Worm (Caenorhabditis elegans) whole organism, L1 larva: ENCODE measurements around the gene madf-5.

ENCODE experiments used
- C16A3.4 ChIP-seq: fragments of 150-350 bp; optimal IDR thresholded peaks from 2 replicates; lab custom pipeline; 2014; ENCODE audit warnings: missing biosample characterization, missing genetic modification characterization
- C34B4.2 ChIP-seq: sonication (generic microtip); optimal IDR thresholded peaks from 2 replicates; lab custom pipeline; 2017; ENCODE audit warnings: mild to moderate bottlenecking, missing genetic modification characterization, missing compliant biosample characterization
- Y116A8C.19 ChIP-seq: sonication (generic microtip); optimal IDR thresholded peaks from 2 replicates; lab custom pipeline; 2016; ENCODE audit warnings: missing compliant biosample characterization, missing genetic modification characterization, borderline replicate concordance
- ama-1 ChIP-seq: fragments of 150-350 bp; optimal IDR thresholded peaks from 2 replicates; lab custom pipeline; 2014
- ceh-82 ChIP-seq, 3 experiments: fragments of 150-350 bp in 1 of 3; sonication (generic microtip) in 2 of 3; optimal IDR thresholded peaks; 2 replicates each; lab custom pipeline; 2014 to 2017; ENCODE audit warnings: missing biosample characterization in 3 of 3, missing genetic modification characterization in 3 of 3
- ceh-90 ChIP-seq: sonication (generic microtip); optimal IDR thresholded peaks from 2 replicates; lab custom pipeline; 2016; ENCODE audit warnings: missing genetic modification characterization, missing compliant biosample characterization
- ces-1 ChIP-seq: fragments of 150-350 bp; optimal IDR thresholded peaks from 2 replicates; lab custom pipeline; 2014; ENCODE audit warnings: missing biosample characterization, missing genetic modification reagents, missing genetic modification characterization
- dsc-1 ChIP-seq: sonication (generic microtip); optimal IDR thresholded peaks from 2 replicates; lab custom pipeline; 2016; ENCODE audit warnings: mild to moderate bottlenecking, missing genetic modification characterization, missing compliant biosample characterization
- efl-1 ChIP-seq, 4 experiments: fragments of 150-350 bp; optimal IDR thresholded peaks in 3 of 4; peaks in 1 of 4; 1 replicate in 1 of 4; 2 replicates in 3 of 4; lab custom pipeline; 2014; ENCODE audit warnings: missing biosample characterization in 2 of 4, missing genetic modification characterization in 2 of 4, missing genetic modification reagents in 2 of 4
- efl-3 ChIP-seq: fragments of 200-800 bp; sonication (Bioruptor generic); optimal IDR thresholded peaks from 2 replicates; lab custom pipeline; 2018; ENCODE audit warnings: mild to moderate bottlenecking, missing genetic modification characterization, missing compliant biosample characterization
- egl-27 ChIP-seq, 2 experiments: fragments of 150-350 bp in 1 of 2; sonication (generic microtip); optimal IDR thresholded peaks; 3 replicates each; lab custom pipeline; 2017 to 2018; ENCODE audit warnings: missing biosample characterization in 2 of 2, missing genetic modification characterization in 2 of 2, missing genetic modification reagents in 2 of 2
- elt-2 ChIP-seq: sonication (generic microtip); optimal IDR thresholded peaks from 2 replicates; lab custom pipeline; 2016; ENCODE audit warnings: missing genetic modification characterization, mild to moderate bottlenecking, inconsistent platforms, missing compliant biosample characterization, missing genetic modification reagents
- hlh-17 ChIP-seq: fragments of 200-800 bp; sonication (Bioruptor generic); optimal IDR thresholded peaks from 2 replicates; lab custom pipeline; 2018; ENCODE audit warnings: missing genetic modification characterization, mild to moderate bottlenecking, missing compliant biosample characterization, moderate library complexity, borderline replicate concordance
- irx-1 ChIP-seq: sonication (generic microtip); optimal IDR thresholded peaks from 2 replicates; lab custom pipeline; 2016; ENCODE audit warnings: missing genetic modification characterization, missing compliant biosample characterization
- isw-1 ChIP-seq: fragments of 200-800 bp; sonication (Bioruptor generic); IDR thresholded peaks from 2 replicates; pipeline ENCODE4 v1.3.6; 2022; ENCODE audit warnings: missing genetic modification characterization, missing compliant biosample characterization
- lin-13 ChIP-seq: fragments of 150-350 bp; optimal IDR thresholded peaks from 2 replicates; lab custom pipeline; 2014; ENCODE audit warnings: missing biosample characterization, missing genetic modification reagents, missing genetic modification characterization
- lin-15B ChIP-seq: fragments of 150-350 bp; sonication (generic microtip); optimal IDR thresholded peaks from 3 replicates; lab custom pipeline; 2014; ENCODE audit warnings: missing biosample characterization, missing genetic modification characterization
- lin-35 ChIP-seq, 2 experiments: fragments of 150-350 bp; optimal IDR thresholded peaks; 2 replicates each; lab custom pipeline; 2014; ENCODE audit warnings: missing biosample characterization in 2 of 2, missing genetic modification characterization in 2 of 2, missing genetic modification reagents in 2 of 2
- lin-39 ChIP-seq: fragments of 150-350 bp; optimal IDR thresholded peaks from 2 replicates; lab custom pipeline; 2014; ENCODE audit warnings: missing biosample characterization, missing genetic modification reagents, missing genetic modification characterization
- lsy-2 ChIP-seq, 2 experiments: fragments of 150-350 bp; optimal IDR thresholded peaks; 2 replicates each; lab custom pipeline; 2014; ENCODE audit warnings: missing biosample characterization in 2 of 2, missing genetic modification characterization in 2 of 2
- mdl-1 ChIP-seq, 2 experiments: fragments of 150-350 bp; optimal IDR thresholded peaks; 2 replicates each; lab custom pipeline; 2014 to 2017; ENCODE audit warnings: missing biosample characterization in 2 of 2, missing genetic modification characterization in 2 of 2, inconsistent platforms in 1 of 2
- mep-1 ChIP-seq: fragments of 150-350 bp; optimal IDR thresholded peaks from 2 replicates; lab custom pipeline; 2014; ENCODE audit warnings: missing biosample characterization, missing genetic modification characterization
- nhr-12 ChIP-seq: sonication (generic microtip); optimal IDR thresholded peaks from 2 replicates; lab custom pipeline; 2017; ENCODE audit warnings: missing biosample characterization, missing genetic modification characterization
- nhr-20 ChIP-seq: sonication (generic microtip); optimal IDR thresholded peaks from 2 replicates; lab custom pipeline; 2016; ENCODE audit warnings: mild to moderate bottlenecking, missing genetic modification characterization, missing compliant biosample characterization
- nhr-237 ChIP-seq: fragments of 150-350 bp; optimal IDR thresholded peaks from 2 replicates; lab custom pipeline; 2014; ENCODE audit warnings: missing biosample characterization, missing genetic modification characterization
- nhr-71 ChIP-seq: sonication (generic microtip); optimal IDR thresholded peaks from 2 replicates; lab custom pipeline; 2016; ENCODE audit warnings: mild to moderate bottlenecking, missing genetic modification characterization, moderate library complexity, missing compliant biosample characterization
- nhr-77 ChIP-seq: fragments of 150-350 bp; optimal IDR thresholded peaks from 2 replicates; lab custom pipeline; 2014; ENCODE audit warnings: missing biosample characterization, missing genetic modification characterization
- nhr-85 ChIP-seq: sonication (generic microtip); peaks from one replicate; lab custom pipeline; 2016; ENCODE audit warnings: missing genetic modification characterization, inconsistent platforms, missing compliant biosample characterization
- nhr-90 ChIP-seq: sonication (generic microtip); optimal IDR thresholded peaks from 2 replicates; lab custom pipeline; 2016; ENCODE audit warnings: mild to moderate bottlenecking, missing genetic modification characterization, missing compliant biosample characterization; ENCODE audit not compliant: poor library complexity
- rnt-1 ChIP-seq: sonication (generic microtip); optimal IDR thresholded peaks from 2 replicates; lab custom pipeline; 2016; ENCODE audit warnings: mild to moderate bottlenecking, missing genetic modification characterization, moderate library complexity, missing compliant biosample characterization
- skn-1 ChIP-seq: fragments of 150-350 bp; optimal IDR thresholded peaks from 2 replicates; lab custom pipeline; 2014; ENCODE audit warnings: missing biosample characterization, missing genetic modification characterization
- snu-23 ChIP-seq: sonication (generic microtip); optimal IDR thresholded peaks from 2 replicates; lab custom pipeline; 2016; ENCODE audit warnings: missing genetic modification characterization, missing compliant biosample characterization
- sptf-1 ChIP-seq: fragments of 150-350 bp; optimal IDR thresholded peaks from 2 replicates; lab custom pipeline; 2014; ENCODE audit warnings: missing biosample characterization, missing genetic modification characterization
- sup-37 ChIP-seq: fragments of 200-800 bp; sonication (Bioruptor generic); optimal IDR thresholded peaks from 2 replicates; lab custom pipeline; 2018; ENCODE audit warnings: mild to moderate bottlenecking, missing genetic modification characterization, missing compliant biosample characterization
- swsn-7 ChIP-seq: sonication (generic microtip); optimal IDR thresholded peaks from 2 replicates; lab custom pipeline; 2016; ENCODE audit warnings: missing genetic modification characterization, missing compliant biosample characterization
- tbx-2 ChIP-seq: sonication (generic microtip); optimal IDR thresholded peaks from 2 replicates; lab custom pipeline; 2016; ENCODE audit warnings: missing genetic modification characterization, missing compliant biosample characterization
- tlp-1 ChIP-seq: fragments of 150-350 bp; optimal IDR thresholded peaks from 2 replicates; lab custom pipeline; 2014; ENCODE audit warnings: missing biosample characterization, missing genetic modification characterization
- unc-30 ChIP-seq: sonication (generic microtip); optimal IDR thresholded peaks from 2 replicates; lab custom pipeline; 2017; ENCODE audit warnings: missing biosample characterization, missing genetic modification characterization
- unc-62 ChIP-seq: fragments of 150-350 bp; optimal IDR thresholded peaks from 2 replicates; lab custom pipeline; 2014; ENCODE audit warnings: missing biosample characterization, missing genetic modification reagents, missing genetic modification characterization
- unc-86 ChIP-seq: sonication (generic microtip); optimal IDR thresholded peaks from 2 replicates; lab custom pipeline; 2016; ENCODE audit warnings: missing genetic modification characterization, missing compliant biosample characterization

Gene madf-5

DNA sequence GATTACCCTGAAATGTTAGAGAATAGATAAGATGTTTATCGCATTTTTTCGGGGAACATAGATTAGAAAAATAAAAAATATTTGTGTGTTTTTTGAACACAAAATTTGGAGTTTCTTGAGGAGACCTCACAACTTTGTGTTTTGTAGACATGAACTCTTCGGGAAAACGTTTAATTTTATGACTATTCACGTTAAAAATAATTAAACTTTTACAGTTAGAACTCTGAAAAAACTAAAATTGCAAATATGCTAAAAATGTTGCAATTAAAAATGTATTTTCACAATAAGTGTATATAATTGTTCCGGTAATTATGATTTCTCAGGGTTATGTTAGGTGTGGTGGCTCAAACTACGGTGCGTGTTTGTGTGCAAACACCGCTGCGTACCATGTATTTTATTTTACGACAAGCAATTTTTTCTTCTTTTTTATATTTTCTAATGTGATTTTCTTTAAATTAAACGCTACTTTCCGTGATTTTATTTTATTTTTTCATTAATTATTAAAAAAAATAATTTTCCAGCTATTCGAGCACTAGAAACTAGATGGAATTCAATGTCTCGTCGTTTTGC is 45.1 kb upstream of the madf-5 start, which contains the start of the genes F57C2.5 and spat-1 (continued):
- TF ChIP-seq ceh-82 (tag; optimal IDR thresholded peaks at IDR 0.05; lab: Kevin White, UChicago) (peak in 1 of 3 experiments; percentile 51), tbx-2 (tag; lab: Kevin White, UChicago) (peak; percentile 71), lin-13 (peak; percentile 61), hlh-17 (GFP tag; lab: Kevin White, UChicago) (no peak), tlp-1 (tag; lab: Kevin White, UChicago) (no peak), lsy-2 (tag; optimal IDR thresholded peaks at IDR 0.05; lab: Kevin White, UChicago) (peak; percentile 93 to 98), isw-1 (GFP tag; lab: Robert Waterston, UW) (peak; percentile 66), lin-35 (GFP tag; optimal IDR thresholded peaks at IDR 0.05; lab: Kevin White, UChicago) (peak; percentile 60 to 79), nhr-71 (tag; lab: Kevin White, UChicago) (peak; percentile 86), dsc-1 (peak; percentile 67), skn-1 (peak; percentile 30), swsn-7 (tag; lab: Kevin White, UChicago) (peak; percentile 62), nhr-90 (tag; lab: Kevin White, UChicago) (peak; percentile 62), nhr-12 (tag; lab: Kevin White, UChicago) (no peak), ceh-90 (tag; lab: Kevin White, UChicago) (peak; percentile 40), ama-1 (no peak), lin-39 (no peak), nhr-85 (tag; lab: Kevin White, UChicago) (peak; percentile 81), nhr-77 (tag; lab: Kevin White, UChicago) (peak; percentile 94), Y116A8C.19 (tag; lab: Kevin White, UChicago) (no peak), mdl-1 (tag; optimal IDR thresholded peaks at IDR 0.05; lab: Kevin White, UChicago) (peak in 1 of 2 experiments; percentile 9), unc-62 (GFP tag; lab: Kevin White, UChicago) (no peak), unc-86 (tag; lab: Kevin White, UChicago) (peak; percentile 40), lin-15B (tag; lab: Kevin White, UChicago) (peak; percentile 39), ces-1 (GFP tag; lab: Kevin White, UChicago) (no peak), unc-30 (no peak), mep-1 (tag; lab: Kevin White, UChicago) (peak; percentile 78), sup-37 (no peak), sptf-1 (tag; lab: Kevin White, UChicago) (no peak), C16A3.4 (peak; percentile 88), irx-1 (tag; lab: Kevin White, UChicago) (peak; percentile 32), nhr-20 (peak; percentile 81), snu-23 (peak; percentile 88), efl-3 (GFP tag; lab: Kevin White, UChicago) (no peak), rnt-1 (tag; lab: Kevin White, UChicago) (no peak), elt-2 (peak; percentile 67), C34B4.2 (tag; lab: Kevin White, UChicago) (no peak), egl-27 (tag; optimal IDR thresholded peaks at IDR 0.05; lab: Kevin White, UChicago) (no peak)

- no peak for TF ChIP-seq nhr-237
Measured at ce11 chrII:14534000-14534399, 39.4 kb upstream of the madf-5 start, which contains the start of gene C04H5.1. Gene C04H5.1 (plus strand): TSS chrII:14534300.

ce11 chrII:14537728-14538127 is 35.7 kb upstream of the madf-5 start, which contains the start of the genes clec-147 and C04H5.7:
Gene clec-147 (minus strand): TSS chrII:14537828.
Gene C04H5.7 (plus strand): TSS chrII:14537946.
- TF ChIP-seq efl-1 (optimal IDR thresholded peaks at IDR 0.05; lab: Kevin White, UChicago) = no peak
- peak in 1 of 2 experiments; percentile 51 for TF ChIP-seq efl-1 (GFP tag; optimal IDR thresholded peaks at IDR 0.05 in 1 of 2; lab: Kevin White, UChicago)
- no peak for TF ChIP-seq skn-1
- no peak for TF ChIP-seq lsy-2 (tag; optimal IDR thresholded peaks at IDR 0.05; lab: Kevin White, UChicago)
- TF ChIP-seq C16A3.4 = no peak
